Fruit fly (Drosophila melanogaster) whole organism, embryonic: ENCODE results near the gene CG31204.

Experiments
- Atf-2 ChIP-seq: fragments of 200-800 bp; sonication (Bioruptor generic); optimal IDR thresholded peaks from 2 replicates; lab custom pipeline; 2016; ENCODE audit warnings: missing biosample characterization, missing genetic modification characterization
- Bgb ChIP-seq: fragments of 200-800 bp; sonication (Bioruptor generic); IDR thresholded peaks from 2 replicates; pipeline ENCODE4 v1.3.6; 2022; ENCODE audit warnings: missing biosample characterization, missing genetic modification characterization; ENCODE audit not compliant: partially characterized antibody
- CG10321 ChIP-seq: fragments of 200-800 bp; sonication (Bioruptor generic); IDR thresholded peaks from 2 replicates; pipeline ENCODE4 v1.3.6; 2022; ENCODE audit warnings: missing biosample characterization, missing genetic modification characterization
- CG11247 ChIP-seq: fragments of 200-800 bp; sonication (Bioruptor generic); IDR thresholded peaks from 2 replicates; pipeline ENCODE4 v1.3.6; 2022; ENCODE audit warnings: missing biosample characterization, missing genetic modification characterization
- CG12219 ChIP-seq: fragments of 200-800 bp; sonication (Bioruptor generic); optimal IDR thresholded peaks from 3 replicates; lab custom pipeline; 2018; ENCODE audit warnings: missing biosample characterization, mild to moderate bottlenecking, missing genetic modification characterization
- CG15601 ChIP-seq: fragments of 200-800 bp; sonication (Bioruptor generic); optimal IDR thresholded peaks from 3 replicates; lab custom pipeline; 2019; ENCODE audit warnings: missing biosample characterization, mild to moderate bottlenecking, missing genetic modification characterization, moderate library complexity
- CG15696 ChIP-seq: fragments of 200-800 bp; sonication (Bioruptor generic); optimal IDR thresholded peaks from 2 replicates; lab custom pipeline; 2019; ENCODE audit warnings: missing biosample characterization, mild to moderate bottlenecking, missing genetic modification characterization, moderate library complexity
- CG17385 ChIP-seq: fragments of 200-800 bp; sonication (Bioruptor generic); optimal IDR thresholded peaks from 3 replicates; lab custom pipeline; 2018; ENCODE audit warnings: missing biosample characterization, mild to moderate bottlenecking, missing genetic modification characterization
- CG30403 ChIP-seq: fragments of 200-800 bp; sonication (Bioruptor generic); optimal IDR thresholded peaks from 3 replicates; lab custom pipeline; 2016; ENCODE audit warnings: missing biosample characterization, missing genetic modification characterization
- CG34224 ChIP-seq: fragments of 200-800 bp; sonication (Bioruptor generic); IDR thresholded peaks from 3 replicates; pipeline ENCODE4 v1.3.6; 2022; ENCODE audit warnings: missing biosample characterization, missing genetic modification characterization; ENCODE audit not compliant: partially characterized antibody
- CG3995 ChIP-seq: fragments of 200-800 bp; sonication (Bioruptor generic); optimal IDR thresholded peaks from 3 replicates; lab custom pipeline; 2016; ENCODE audit warnings: missing biosample characterization, missing genetic modification characterization
- CG4360 ChIP-seq: fragments of 200-800 bp; sonication (Bioruptor generic); IDR thresholded peaks from 2 replicates; pipeline ENCODE4 v1.3.6; 2022; ENCODE audit warnings: missing biosample characterization, missing genetic modification characterization
- CG4707 ChIP-seq: fragments of 200-800 bp; sonication (Bioruptor generic); optimal IDR thresholded peaks from 2 replicates; lab custom pipeline; 2018; ENCODE audit warnings: missing biosample characterization, mild to moderate bottlenecking, missing genetic modification characterization, moderate library complexity
- CG6813 ChIP-seq: fragments of 200-800 bp; sonication (Bioruptor generic); optimal IDR thresholded peaks from 2 replicates; lab custom pipeline; 2017; ENCODE audit warnings: missing biosample characterization, missing genetic modification characterization, mild to moderate bottlenecking, moderate library complexity, missing genetic modification reagents
- CG8388 ChIP-seq: fragments of 200-800 bp; sonication (Bioruptor generic); optimal IDR thresholded peaks from 2 replicates; lab custom pipeline; 2019; ENCODE audit warnings: missing biosample characterization, mild to moderate bottlenecking, missing genetic modification characterization, moderate library complexity
- Deaf1 ChIP-seq: fragments of 200-800 bp; optimal IDR thresholded peaks from 3 replicates; lab custom pipeline; 2019; ENCODE audit warnings: missing biosample characterization, mild to moderate bottlenecking, missing genetic modification characterization, moderate library complexity
- ERR ChIP-seq: fragments of 200-800 bp; sonication (Bioruptor generic); optimal IDR thresholded peaks from 2 replicates; lab custom pipeline; 2016; ENCODE audit warnings: missing biosample characterization, missing genetic modification characterization
- Eip74EF ChIP-seq, 2 experiments: fragments of 200-800 bp in 1 of 2; fragments of >200 bp in 1 of 2; sonication (Bioruptor generic) in 1 of 2; optimal IDR thresholded peaks; 2 replicates each; lab custom pipeline; 2017 to 2019; ENCODE audit warnings: missing biosample characterization in 2 of 2, missing genetic modification characterization in 2 of 2, mild to moderate bottlenecking in 1 of 2, moderate library complexity in 1 of 2
- Fer2 ChIP-seq: fragments of 200-800 bp; sonication (Bioruptor generic); optimal IDR thresholded peaks from 2 replicates; lab custom pipeline; 2018; ENCODE audit warnings: missing biosample characterization, mild to moderate bottlenecking, missing genetic modification characterization, moderate library complexity
- H15 ChIP-seq: fragments of 200-800 bp; sonication (Bioruptor generic); IDR thresholded peaks from 3 replicates; pipeline ENCODE4 v1.3.6; 2022; ENCODE audit warnings: missing biosample characterization, missing genetic modification characterization
- Hand ChIP-seq: fragments of 200-800 bp; sonication (Bioruptor generic); optimal IDR thresholded peaks from 2 replicates; lab custom pipeline; 2017; ENCODE audit warnings: mild to moderate bottlenecking, missing biosample characterization, missing genetic modification reagents, missing genetic modification characterization
- MBD-R2 ChIP-seq: fragments of 200-800 bp; sonication (Bioruptor generic); IDR thresholded peaks from 2 replicates; pipeline ENCODE4 v1.3.6; 2022; ENCODE audit warnings: missing biosample characterization, missing genetic modification characterization
- NC2α ChIP-seq: fragments of 200-800 bp; sonication (Bioruptor generic); optimal IDR thresholded peaks from 2 replicates; lab custom pipeline; 2016; ENCODE audit warnings: missing biosample characterization, missing genetic modification characterization
- NFAT ChIP-seq: fragments of 200-800 bp; sonication (Bioruptor generic); IDR thresholded peaks from 2 replicates; pipeline ENCODE4 v1.3.6; 2022; ENCODE audit warnings: missing biosample characterization, missing genetic modification characterization
- Nf-YC ChIP-seq: fragments of 200-800 bp; optimal IDR thresholded peaks from 3 replicates; lab custom pipeline; 2019; ENCODE audit warnings: missing biosample characterization, mild to moderate bottlenecking, missing genetic modification characterization, moderate library complexity
- Opbp ChIP-seq: fragments of 200-800 bp; sonication (Bioruptor generic); IDR thresholded peaks from 3 replicates; pipeline ENCODE4 v1.3.6; 2022; ENCODE audit warnings: missing biosample characterization, missing genetic modification characterization; ENCODE audit not compliant: partially characterized antibody
- Poxn ChIP-seq: fragments of 200-800 bp; sonication (Bioruptor generic); IDR thresholded peaks from 2 replicates; pipeline ENCODE4 v1.3.6; 2022; ENCODE audit warnings: missing biosample characterization, missing genetic modification characterization
- ato ChIP-seq: fragments of 200-800 bp; sonication (Bioruptor generic); IDR thresholded peaks from 2 replicates; pipeline ENCODE4 v1.3.6; 2022; ENCODE audit warnings: missing biosample characterization, missing genetic modification characterization; ENCODE audit not compliant: partially characterized antibody
- bsh ChIP-seq, 2 experiments: fragments of 200-800 bp; sonication (Bioruptor generic); optimal IDR thresholded peaks; 2 replicates each; lab custom pipeline; 2017 to 2018; ENCODE audit warnings: mild to moderate bottlenecking in 2 of 2, missing biosample characterization in 2 of 2, missing genetic modification characterization in 2 of 2, moderate library complexity in 1 of 2
- cas ChIP-seq: fragments of 200-800 bp; sonication (Bioruptor generic); IDR thresholded peaks from 2 replicates; pipeline ENCODE4 v1.3.6; 2022; ENCODE audit warnings: missing biosample characterization, missing genetic modification characterization
- caup ChIP-seq: fragments of 200-800 bp; sonication (Bioruptor generic); optimal IDR thresholded peaks from 3 replicates; lab custom pipeline; 2017; ENCODE audit warnings: missing biosample characterization, mild to moderate bottlenecking, missing genetic modification characterization, moderate library complexity; ENCODE audit not compliant: severe bottlenecking
- corto ChIP-seq: fragments of 200-800 bp; sonication (Bioruptor generic); optimal IDR thresholded peaks from 2 replicates; lab custom pipeline; 2016; ENCODE audit warnings: missing biosample characterization, mild to moderate bottlenecking, missing genetic modification characterization, moderate library complexity
- croc ChIP-seq: fragments of 200-800 bp; sonication (Bioruptor generic); conservative IDR thresholded peaks from 3 replicates; pipeline ENCODE4 v1.3.6; 2022; ENCODE audit warnings: missing biosample characterization, missing genetic modification characterization
- danr ChIP-seq: fragments of 200-800 bp; sonication (Bioruptor generic); IDR thresholded peaks from 2 replicates; pipeline ENCODE4 v1.3.6; 2022; ENCODE audit warnings: missing biosample characterization, missing genetic modification characterization
- dm ChIP-seq: fragments of 200-800 bp; sonication (Bioruptor generic); optimal IDR thresholded peaks from 3 replicates; lab custom pipeline; 2016; ENCODE audit warnings: missing biosample characterization, missing genetic modification characterization
- fd96Cb ChIP-seq: fragments of 200-800 bp; sonication (Bioruptor generic); optimal IDR thresholded peaks from 2 replicates; lab custom pipeline; 2018; ENCODE audit warnings: missing biosample characterization, mild to moderate bottlenecking, missing genetic modification characterization, moderate library complexity
- gcm ChIP-seq: fragments of 200-800 bp; sonication (Bioruptor generic); optimal IDR thresholded peaks from 2 replicates; lab custom pipeline; 2019; ENCODE audit warnings: missing biosample characterization, mild to moderate bottlenecking, missing genetic modification characterization, moderate library complexity
- gsb-n ChIP-seq: fragments of 200-800 bp; sonication (Bioruptor generic); optimal IDR thresholded peaks from 3 replicates; lab custom pipeline; 2018; ENCODE audit warnings: missing biosample characterization, mild to moderate bottlenecking, missing genetic modification characterization
- gt ChIP-seq: fragments of 200-800 bp; sonication (Bioruptor generic); IDR thresholded peaks from 2 replicates; pipeline ENCODE4 v1.3.6; 2022; ENCODE audit warnings: missing biosample characterization, missing genetic modification characterization
- lov ChIP-seq, 2 experiments: fragments of 200-800 bp in 1 of 2; fragments of >200 bp in 1 of 2; sonication (Bioruptor generic) in 1 of 2; IDR thresholded peaks in 1 of 2; optimal IDR thresholded peaks in 1 of 2; 2 replicates in 1 of 2; 3 replicates in 1 of 2; pipeline versions ENCODE4 v1.3.6 to Lab custom; 2017 to 2022; ENCODE audit warnings: missing biosample characterization in 1 of 2, missing genetic modification characterization in 1 of 2
- pan ChIP-seq, 4 experiments: fragments of >200 bp in 3 of 4; fragments of 200-800 bp in 1 of 4; sonication (Bioruptor generic) in 1 of 4; optimal IDR thresholded peaks in 3 of 4; IDR thresholded peaks in 1 of 4; 2 replicates each; pipeline versions ENCODE4 v1.3.6 to Lab custom; 2017 to 2022; ENCODE audit warnings: missing biosample characterization in 2 of 4, missing genetic modification characterization in 2 of 4, mixed read lengths in 1 of 4
- scrt ChIP-seq: fragments of 200-800 bp; sonication (Bioruptor generic); optimal IDR thresholded peaks from 2 replicates; lab custom pipeline; 2018; ENCODE audit warnings: missing biosample characterization, mild to moderate bottlenecking, missing genetic modification characterization, moderate library complexity
- so ChIP-seq: fragments of 200-800 bp; sonication (Bioruptor generic); IDR thresholded peaks from 3 replicates; pipeline ENCODE4 v1.3.6; 2022; ENCODE audit warnings: missing biosample characterization, missing genetic modification characterization
- sob ChIP-seq: fragments of 200-800 bp; sonication (Bioruptor generic); IDR thresholded peaks from 2 replicates; pipeline ENCODE4 v1.3.6; 2022; ENCODE audit warnings: missing biosample characterization, missing genetic modification characterization
- ttk ChIP-seq: fragments of 200-800 bp; sonication (Bioruptor generic); IDR thresholded peaks from 2 replicates; pipeline ENCODE4 v2.1.2; 2022; ENCODE audit warnings: missing biosample characterization, missing genetic modification characterization
- twi ChIP-seq: fragments of 200-800 bp; optimal IDR thresholded peaks from 2 replicates; lab custom pipeline; 2019; ENCODE audit warnings: missing biosample characterization, mild to moderate bottlenecking, missing genetic modification characterization, moderate library complexity
- tx ChIP-seq: fragments of 200-800 bp; sonication (Bioruptor generic); optimal IDR thresholded peaks from 2 replicates; lab custom pipeline; 2016; ENCODE audit warnings: missing biosample characterization, missing genetic modification characterization
- z ChIP-seq: fragments of 200-800 bp; sonication (Bioruptor generic); IDR thresholded peaks from 3 replicates; pipeline ENCODE4 v1.3.6; 2022; ENCODE audit warnings: missing biosample characterization, missing genetic modification characterization

Gene CG31204

DNA sequence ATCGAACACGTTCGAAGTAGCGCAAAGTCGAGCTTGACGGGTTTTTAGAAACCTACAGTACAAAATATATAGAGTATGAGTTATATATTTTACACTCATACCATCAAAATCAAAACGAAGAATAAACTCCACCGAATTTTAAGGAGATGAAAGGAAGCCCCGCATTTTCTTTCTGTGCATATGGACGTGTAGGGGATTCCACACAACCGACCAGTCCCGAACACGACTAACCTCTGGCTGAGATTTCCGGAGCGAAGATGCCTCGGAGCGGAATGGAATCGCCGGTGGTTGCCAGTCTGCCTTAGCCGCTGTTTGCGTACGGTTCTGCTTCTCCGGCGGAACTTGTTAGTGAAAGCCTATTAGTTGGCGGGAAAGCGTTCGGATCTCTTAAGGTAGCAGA, 9.2 kb downstream of the CG31204 start (continued):
- peak; percentile 84 for TF ChIP-seq Fer2 (tag; lab: Kevin White, UChicago)
- TF ChIP-seq CG17385 (GFP tag; lab: Kevin White, UChicago) = peak; percentile 90
- TF ChIP-seq Eip74EF (GFP tag; optimal IDR thresholded peaks at IDR 0.05; lab: Kevin White, UChicago) = peak in 1 of 2 experiments; percentile 92
- peak; percentile 98 for TF ChIP-seq NFAT (GFP tag; lab: Robert Waterston, UW)
- TF ChIP-seq cas (GFP tag; lab: Robert Waterston, UW) = peak; percentile 97
- peak; percentile 96 for TF ChIP-seq caup (GFP tag; lab: Kevin White, UChicago)
- peak; percentile 96 for TF ChIP-seq NC2α (GFP tag; lab: Kevin White, UChicago)
- TF ChIP-seq dm (GFP tag; lab: Kevin White, UChicago) = peak; percentile 94
- TF ChIP-seq CG4707 (GFP tag; lab: Kevin White, UChicago) = peak; percentile 82
- TF ChIP-seq lov (optimal IDR thresholded peaks at IDR 0.05; lab: Kevin White, UChicago) = no peak
- peak; percentile 95 for TF ChIP-seq lov (GFP tag; IDR thresholded peaks at IDR 0.05; lab: Robert Waterston, UW)
- peak; percentile 93 for TF ChIP-seq corto
- TF ChIP-seq gsb-n (tag; lab: Kevin White, UChicago) = peak; percentile 97
- peak; percentile 96 for TF ChIP-seq fd96Cb (tag; lab: Kevin White, UChicago)
- TF ChIP-seq CG15696 = peak; percentile 78
- TF ChIP-seq ato = no peak
- TF ChIP-seq so (GFP tag; lab: Robert Waterston, UW) = peak; percentile 97
- no peak for TF ChIP-seq Opbp (GFP tag; lab: Robert Waterston, UW)
- TF ChIP-seq Poxn = peak; percentile 94
- TF ChIP-seq CG10321 (GFP tag; lab: Robert Waterston, UW) = peak; percentile 74
- TF ChIP-seq scrt (GFP tag; lab: Kevin White, UChicago) = peak; percentile 94
- TF ChIP-seq sob (GFP tag; lab: Robert Waterston, UW) = peak; percentile 98
- TF ChIP-seq CG4360 (GFP tag; lab: Robert Waterston, UW) = peak; percentile 79
- TF ChIP-seq Nf-YC (tag; lab: Kevin White, UChicago) = peak; percentile 84
- peak; percentile 95 for TF ChIP-seq gcm (GFP tag; lab: Kevin White, UChicago)
- peak; percentile 97 for TF ChIP-seq tx (GFP tag; lab: Kevin White, UChicago)
- TF ChIP-seq croc = peak; percentile 98
- TF ChIP-seq ttk (GFP tag; lab: Robert Waterston, UW) = peak; percentile 97
- TF ChIP-seq pan (optimal IDR thresholded peaks at IDR 0.05; lab: Kevin White, UChicago) = no peak
- peak in 1 of 2 experiments; percentile 98 for TF ChIP-seq pan (GFP tag; optimal IDR thresholded peaks at IDR 0.05 in 1 of 2, IDR thresholded peaks at IDR 0.05 in 1 of 2)
- no peak for TF ChIP-seq CG34224
- peak; percentile 94 for TF ChIP-seq CG15601 (tag; lab: Kevin White, UChicago)
- TF ChIP-seq twi (tag; lab: Kevin White, UChicago) = peak; percentile 86
- TF ChIP-seq CG6813 (GFP tag; lab: Kevin White, UChicago) = peak; percentile 95
- peak; percentile 97 for TF ChIP-seq MBD-R2 (GFP tag; lab: Robert Waterston, UW)
- peak; percentile 99 for TF ChIP-seq CG30403 (GFP tag; lab: Kevin White, UChicago)
- peak; percentile 73 for TF ChIP-seq CG3995 (GFP tag; lab: Kevin White, UChicago)
- TF ChIP-seq gt = peak; percentile 89
- peak; percentile 96 for TF ChIP-seq CG8388 (GFP tag; lab: Kevin White, UChicago)
- TF ChIP-seq CG12219 (GFP tag; lab: Kevin White, UChicago) = peak; percentile 95
- peak; percentile 95 for TF ChIP-seq Atf-2 (GFP tag; lab: Kevin White, UChicago)
- peak; percentile 97 for TF ChIP-seq CG11247 (GFP tag; lab: Robert Waterston, UW)
- peak; percentile 96 for TF ChIP-seq danr (GFP tag; lab: Robert Waterston, UW)
- TF ChIP-seq H15 (GFP tag; lab: Robert Waterston, UW) = peak; percentile 96
- peak; percentile 86 for TF ChIP-seq Deaf1 (tag; lab: Kevin White, UChicago)
- peak; percentile 87 for TF ChIP-seq Hand (GFP tag; lab: Kevin White, UChicago)
- peak; percentile 96 for TF ChIP-seq ERR (GFP tag; lab: Kevin White, UChicago)
- TF ChIP-seq bsh (GFP tag; optimal IDR thresholded peaks at IDR 0.05; lab: Kevin White, UChicago) = peak; percentile 95 to 97
- TF ChIP-seq Bgb (GFP tag; lab: Robert Waterston, UW) = no peak
- TF ChIP-seq z (GFP tag; lab: Robert Waterston, UW) = peak; percentile 74; the same call in 2 of the 3 replicates
